Worm (Caenorhabditis elegans): ENCODE measurements around the gene T24H7.2.

- TF ChIP-seq jun-1 (tag; optimal IDR thresholded peaks at IDR 0.05) (no peak), fkh-10 (GFP tag; optimal IDR thresholded peaks at IDR 0.05) (no peak), aly-2 (tag; optimal IDR thresholded peaks at IDR 0.05) (no peak), ztf-4 (tag; optimal IDR thresholded peaks at IDR 0.05) (no peak), ztf-11 (tag; optimal IDR thresholded peaks at IDR 0.05) (no peak), elt-1 (tag; optimal IDR thresholded peaks at IDR 0.05) (no peak), ama-1 (optimal IDR thresholded peaks at IDR 0.05) (no peak), skn-1 (tag; optimal IDR thresholded peaks at IDR 0.05) (no peak), egl-27 (tag; optimal IDR thresholded peaks at IDR 0.05) (no peak)
Measured at ce11 chrII:6292527-6292926, 45.4 kb downstream of the T24H7.2 start, which contains the start of gene nyn-3.
